Worm (Caenorhabditis elegans) whole organism, L4 larva: Measurements from ENCODE around the gene T13C5.9.

Experiments
- F37D6.2 ChIP-seq: sonication (generic microtip); optimal IDR thresholded peaks from 2 replicates; lab custom pipeline; 2016; ENCODE audit warnings: mild to moderate bottlenecking, missing genetic modification characterization, missing compliant biosample characterization
- R02D3.7 ChIP-seq: fragments of 150-350 bp; sonication (generic microtip); optimal IDR thresholded peaks from 3 replicates; lab custom pipeline; 2014; ENCODE audit warnings: missing biosample characterization, missing genetic modification characterization
- Y48G9A.11 ChIP-seq: fragments of 200-800 bp; sonication (Bioruptor generic); IDR thresholded peaks from 2 replicates; pipeline ENCODE4 v1.3.6; 2022; ENCODE audit warnings: missing genetic modification reagents, missing genetic modification characterization, missing compliant biosample characterization
- ZK546.5 ChIP-seq, 2 experiments: sonication (generic microtip); optimal IDR thresholded peaks; 2 replicates each; lab custom pipeline; 2017; ENCODE audit warnings: missing biosample characterization in 2 of 2, missing genetic modification characterization in 2 of 2
- aha-1 ChIP-seq: fragments of 150-350 bp; peaks from one replicate; lab custom pipeline; 2014; ENCODE audit warnings: missing biosample characterization, missing genetic modification characterization
- ama-1 ChIP-seq: fragments of 150-350 bp; optimal IDR thresholded peaks from 2 replicates; lab custom pipeline; 2014; ENCODE audit warnings: inconsistent platforms, mixed read lengths
- ceh-20 ChIP-seq: fragments of 200-800 bp; sonication (Bioruptor generic); IDR thresholded peaks from 2 replicates; pipeline ENCODE4 v1.3.6; 2022; ENCODE audit warnings: missing genetic modification reagents, missing genetic modification characterization, missing compliant biosample characterization
- ces-1 ChIP-seq: fragments of 150-350 bp; sonication (generic microtip); optimal IDR thresholded peaks from 4 replicates; lab custom pipeline; 2014; ENCODE audit warnings: missing biosample characterization, missing genetic modification reagents, missing genetic modification characterization
- ctbp-1 ChIP-seq: fragments of 200-800 bp; sonication (Bioruptor generic); IDR thresholded peaks from 2 replicates; pipeline ENCODE4 v1.3.6; 2022; ENCODE audit warnings: missing genetic modification reagents, missing genetic modification characterization, missing compliant biosample characterization
- dmd-8 ChIP-seq: fragments of 200-800 bp; sonication (Bioruptor generic); IDR thresholded peaks from 2 replicates; pipeline ENCODE4 v1.3.6; 2022; ENCODE audit warnings: missing genetic modification characterization, missing compliant biosample characterization
- duxl-1 ChIP-seq: sonication (generic microtip); optimal IDR thresholded peaks from 2 replicates; lab custom pipeline; 2016; ENCODE audit warnings: mild to moderate bottlenecking, missing genetic modification characterization, moderate library complexity, missing compliant biosample characterization; ENCODE audit not compliant: poor library complexity
- dve-1 ChIP-seq: sonication (generic microtip); optimal IDR thresholded peaks from 2 replicates; lab custom pipeline; 2017; ENCODE audit warnings: antibody characterized with exemption, mild to moderate bottlenecking, missing genetic modification characterization, missing compliant biosample characterization; ENCODE audit not compliant: insufficient read depth
- fkh-10 ChIP-seq: fragments of 150-350 bp; optimal IDR thresholded peaks from 2 replicates; lab custom pipeline; 2014; ENCODE audit warnings: missing biosample characterization, missing genetic modification reagents, missing genetic modification characterization
- fos-1 ChIP-seq: fragments of 150-350 bp; optimal IDR thresholded peaks from 2 replicates; lab custom pipeline; 2014; ENCODE audit warnings: missing biosample characterization, missing genetic modification characterization
- gei-8 ChIP-seq: fragments of 200-800 bp; sonication (Bioruptor generic); optimal IDR thresholded peaks from 2 replicates; lab custom pipeline; 2018; ENCODE audit warnings: mild to moderate bottlenecking, missing genetic modification characterization, missing compliant biosample characterization
- hif-1 ChIP-seq, 2 experiments: sonication (generic microtip); optimal IDR thresholded peaks; 2 replicates each; lab custom pipeline; 2016 to 2017; ENCODE audit warnings: missing compliant biosample characterization in 2 of 2, missing genetic modification characterization in 2 of 2, missing genetic modification reagents in 2 of 2, missing genotype in 2 of 2, mild to moderate bottlenecking in 1 of 2
- hlh-11 ChIP-seq: fragments of 200-800 bp; sonication (Bioruptor generic); optimal IDR thresholded peaks from 2 replicates; lab custom pipeline; 2018; ENCODE audit warnings: mild to moderate bottlenecking, missing genetic modification characterization, missing compliant biosample characterization
- lin-1 ChIP-seq: fragments of 200-800 bp; sonication (Bioruptor generic); IDR thresholded peaks from 2 replicates; pipeline ENCODE4 v1.3.6; 2022; ENCODE audit warnings: missing genetic modification reagents, missing genetic modification characterization, missing compliant biosample characterization
- lin-15B ChIP-seq: fragments of 150-350 bp; sonication (generic microtip); optimal IDR thresholded peaks from 3 replicates; lab custom pipeline; 2014; ENCODE audit warnings: missing biosample characterization, missing genetic modification characterization
- mdt-29 ChIP-seq: fragments of 200-800 bp; sonication (Bioruptor generic); IDR thresholded peaks from 2 replicates; pipeline ENCODE4 v1.3.6; 2022; ENCODE audit warnings: missing genetic modification reagents, missing genetic modification characterization, missing compliant biosample characterization
- mep-1 ChIP-seq: fragments of 150-350 bp; sonication (generic microtip); optimal IDR thresholded peaks from 3 replicates; lab custom pipeline; 2014; ENCODE audit warnings: missing biosample characterization, missing genetic modification characterization
- nhr-10 ChIP-seq: fragments of 150-350 bp; optimal IDR thresholded peaks from 2 replicates; lab custom pipeline; 2014; ENCODE audit warnings: missing biosample characterization, missing genetic modification characterization
- nhr-25 ChIP-seq: sonication (generic microtip); optimal IDR thresholded peaks from 2 replicates; lab custom pipeline; 2017; ENCODE audit warnings: missing genetic modification characterization, mild to moderate bottlenecking, missing compliant biosample characterization, antibody characterized with exemption, moderate library complexity, borderline replicate concordance; ENCODE audit not compliant: insufficient read depth
- nhr-28 ChIP-seq: fragments of 150-350 bp; optimal IDR thresholded peaks from 2 replicates; lab custom pipeline; 2014; ENCODE audit warnings: missing biosample characterization, missing genetic modification characterization
- nhr-41 ChIP-seq: fragments of 200-800 bp; sonication (Bioruptor generic); IDR thresholded peaks from 2 replicates; pipeline ENCODE4 v1.3.6; 2022; ENCODE audit warnings: missing genetic modification reagents, missing genetic modification characterization, missing compliant biosample characterization
- nhr-42 ChIP-seq: fragments of 200-800 bp; sonication (Bioruptor generic); IDR thresholded peaks from 2 replicates; pipeline ENCODE4 v1.3.6; 2022; ENCODE audit warnings: missing genetic modification characterization, missing compliant biosample characterization
- nhr-76 ChIP-seq: fragments of 150-350 bp; optimal IDR thresholded peaks from 2 replicates; lab custom pipeline; 2014; ENCODE audit warnings: missing biosample characterization, missing genetic modification characterization
- nhr-77 ChIP-seq: fragments of 150-350 bp; optimal IDR thresholded peaks from 2 replicates; lab custom pipeline; 2014; ENCODE audit warnings: missing biosample characterization, missing genetic modification characterization
- pha-4 ChIP-seq, 2 experiments: fragments of 150-350 bp in 1 of 2; fragments of 200-800 bp in 1 of 2; sonication (Bioruptor generic) in 1 of 2; IDR thresholded peaks in 1 of 2; optimal IDR thresholded peaks in 1 of 2; 2 replicates each; pipeline versions ENCODE4 v1.3.6 to Lab custom; 2014 to 2022; ENCODE audit warnings: missing genetic modification characterization in 2 of 2, missing genetic modification reagents in 2 of 2, missing biosample characterization in 1 of 2, missing compliant biosample characterization in 1 of 2
- saeg-2 ChIP-seq: fragments of 200-800 bp; sonication (Bioruptor generic); IDR thresholded peaks from 2 replicates; pipeline ENCODE4 v1.3.6; 2022; ENCODE audit warnings: missing genetic modification reagents, missing genetic modification characterization, missing compliant biosample characterization
- skn-1 ChIP-seq: fragments of 150-350 bp; optimal IDR thresholded peaks from 2 replicates; lab custom pipeline; 2014; ENCODE audit warnings: missing biosample characterization, missing genetic modification characterization
- snpc-1.2 ChIP-seq: fragments of 200-800 bp; sonication (Bioruptor generic); IDR thresholded peaks from 2 replicates; pipeline ENCODE4 v1.3.6; 2022; ENCODE audit warnings: missing genetic modification reagents, missing genetic modification characterization, missing compliant biosample characterization
- spr-1 ChIP-seq: sonication (generic microtip); optimal IDR thresholded peaks from 2 replicates; lab custom pipeline; 2016; ENCODE audit warnings: mild to moderate bottlenecking, missing genetic modification characterization, missing compliant biosample characterization
- spr-3 ChIP-seq: fragments of 200-800 bp; sonication (Bioruptor generic); optimal IDR thresholded peaks from 2 replicates; lab custom pipeline; 2018; ENCODE audit warnings: mild to moderate bottlenecking, missing genetic modification characterization, missing compliant biosample characterization
- tra-1 ChIP-seq: fragments of 200-800 bp; sonication (Bioruptor generic); IDR thresholded peaks from 2 replicates; pipeline ENCODE4 v1.3.6; 2022; ENCODE audit warnings: missing genetic modification reagents, missing genetic modification characterization, missing compliant biosample characterization
- unc-39 ChIP-seq: sonication (generic microtip); optimal IDR thresholded peaks from 2 replicates; lab custom pipeline; 2017; ENCODE audit warnings: missing biosample characterization, missing genetic modification characterization
- unc-62 ChIP-seq, 3 experiments: fragments of 150-350 bp in 1 of 3; sonication (generic microtip); optimal IDR thresholded peaks in 2 of 3; peaks in 1 of 3; 1 replicate in 1 of 3; 2 replicates in 2 of 3; lab custom pipeline; 2014 to 2017; ENCODE audit warnings: missing biosample characterization in 3 of 3, missing genetic modification characterization in 3 of 3, missing genetic modification reagents in 3 of 3, missing genotype in 1 of 3
- vab-7 ChIP-seq: fragments of 200-800 bp; sonication (Bioruptor generic); IDR thresholded peaks from 2 replicates; pipeline ENCODE4 v1.3.6; 2022; ENCODE audit warnings: missing genetic modification reagents, missing genetic modification characterization, missing compliant biosample characterization
- zag-1 ChIP-seq: fragments of 150-350 bp; optimal IDR thresholded peaks from 2 replicates; lab custom pipeline; 2014; ENCODE audit warnings: missing biosample characterization, missing genetic modification characterization
- zfp-2 ChIP-seq: sonication (generic microtip); optimal IDR thresholded peaks from 2 replicates; lab custom pipeline; 2016; ENCODE audit warnings: mild to moderate bottlenecking, missing genetic modification characterization, missing compliant biosample characterization
- zip-2 ChIP-seq: fragments of 150-350 bp; optimal IDR thresholded peaks from 2 replicates; lab custom pipeline; 2014; ENCODE audit warnings: missing biosample characterization, missing genetic modification characterization

T13C5.9 gene

DNA sequence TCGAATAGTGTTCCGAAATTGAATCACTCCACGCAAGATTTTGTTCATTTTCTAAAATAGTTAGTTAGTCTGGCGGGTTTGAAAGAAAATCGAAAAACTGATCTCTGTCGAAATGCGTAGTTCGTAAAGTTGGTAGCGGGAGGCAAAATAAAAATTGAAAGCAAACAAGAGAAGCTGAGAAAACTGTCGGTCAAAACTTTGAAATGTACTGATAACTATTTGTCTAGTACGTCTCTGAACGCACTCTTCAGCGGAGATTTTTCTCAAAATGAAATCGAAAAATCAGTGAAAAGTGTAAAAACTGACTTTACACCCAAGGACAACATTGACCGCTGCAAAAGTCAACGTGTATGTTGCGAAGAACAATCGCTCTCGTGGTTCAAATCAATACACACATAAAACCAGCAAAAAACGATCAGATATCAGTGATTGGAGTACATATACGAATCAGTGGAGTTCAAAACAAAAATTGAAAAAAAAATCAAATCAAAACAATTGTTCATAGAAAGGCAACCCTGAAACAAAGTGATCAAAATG, 14.7 kb downstream of the T13C5.9 start, which contains the start of gene bca-1 (continued):
- TF ChIP-seq mdt-29 (GFP tag; lab: Robert Waterston, UW) (no peak), unc-39 (tag; lab: Kevin White, UChicago) (no peak), ama-1 (lab: Kevin White, UChicago) (peak; percentile 37)

DNA sequence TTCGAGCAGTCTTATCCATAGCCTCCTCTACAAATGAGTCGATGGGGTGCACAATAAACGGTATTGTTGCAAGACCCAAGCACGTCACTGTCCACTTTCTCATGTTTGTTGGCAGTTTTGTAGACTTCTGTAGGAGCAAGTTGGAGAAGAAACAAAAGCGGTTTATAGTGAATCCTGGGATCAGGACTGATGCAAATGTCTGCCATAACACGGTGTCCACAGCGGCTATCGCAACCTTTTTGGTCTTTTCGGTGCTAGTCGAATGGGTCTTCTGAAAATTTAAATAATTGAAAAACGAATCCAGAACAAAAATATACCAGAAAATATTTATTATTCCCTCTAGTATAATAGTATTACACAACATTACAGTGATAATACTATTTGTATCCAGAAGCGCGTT, 15.3 kb downstream of the T13C5.9 start:
- no peak for TF ChIP-seq ceh-20
- TF ChIP-seq nhr-28 (tag; lab: Kevin White, UChicago) = no peak
- TF ChIP-seq zag-1 (tag; lab: Kevin White, UChicago) = no peak
- no peak for TF ChIP-seq lin-1 (GFP tag; lab: Robert Waterston, UW)
- TF ChIP-seq unc-62 (GFP tag; optimal IDR thresholded peaks at IDR 0.05 in 1 of 2; lab: Kevin White, UChicago) = peak in 1 of 2 experiments; percentile 90
- no peak for TF ChIP-seq unc-62 (tag; optimal IDR thresholded peaks at IDR 0.05; lab: Kevin White, UChicago)
- TF ChIP-seq fos-1 (tag; lab: Kevin White, UChicago) = no peak
- TF ChIP-seq, all 104 proteins: peak for 1

DNA sequence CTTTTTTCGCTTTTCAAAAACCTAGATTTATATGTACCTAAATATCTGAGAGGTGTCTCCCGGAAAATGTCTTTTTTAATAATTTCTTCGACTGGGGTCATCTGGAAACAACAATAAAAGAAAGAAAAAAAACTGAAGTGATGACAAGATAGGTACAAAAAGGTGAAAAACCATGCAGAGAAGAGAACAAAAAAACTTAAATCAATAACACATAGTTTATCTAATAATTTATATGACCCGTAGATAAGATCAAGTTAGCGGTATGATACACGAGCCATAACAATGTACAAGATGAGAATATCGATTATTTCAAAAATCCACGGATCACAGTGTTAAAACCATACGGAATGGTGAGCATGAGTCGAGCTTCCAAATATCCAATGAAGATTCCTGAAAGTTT, 16.2 kb downstream of the T13C5.9 start, which contains the start of gene mtp-18:
TSS of gene mtp-18 (minus strand) at position 101 of the 400 bp plus-strand sequence.
- TF ChIP-seq lin-15B (tag; lab: Kevin White, UChicago) = no peak
- TF ChIP-seq unc-62 (GFP tag; optimal IDR thresholded peaks at IDR 0.05 in 1 of 2; lab: Kevin White, UChicago) = peak in 1 of 2 experiments; percentile 12
- TF ChIP-seq unc-62 (tag; optimal IDR thresholded peaks at IDR 0.05; lab: Kevin White, UChicago) = no peak
- no peak for TF ChIP-seq skn-1
- no peak for TF ChIP-seq nhr-10 (tag; lab: Kevin White, UChicago)
- TF ChIP-seq ctbp-1 (GFP tag; lab: Robert Waterston, UW) = no peak
- TF ChIP-seq gei-8 (GFP tag; lab: Kevin White, UChicago) = no peak
- TF ChIP-seq R02D3.7 (tag; lab: Kevin White, UChicago) = no peak

DNA sequence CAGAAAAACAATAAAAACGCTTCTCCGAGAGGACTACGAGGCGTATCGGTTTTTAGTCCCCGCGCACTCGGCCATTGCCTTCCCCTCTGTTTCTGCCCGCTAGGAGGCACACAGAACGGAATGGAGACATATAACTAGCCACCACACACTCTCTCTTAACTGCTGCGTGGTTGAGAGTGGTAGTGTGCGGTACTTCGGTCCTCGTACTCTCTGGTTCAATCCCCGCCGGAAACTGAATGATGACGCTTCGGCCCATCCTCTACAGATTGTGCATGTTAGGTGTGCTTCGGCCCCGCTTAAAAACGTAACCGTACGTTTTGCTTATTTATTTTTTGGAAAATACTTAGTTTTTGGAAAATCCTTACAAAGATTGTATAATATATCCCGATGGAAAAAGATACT, 17.6 kb downstream of the T13C5.9 start, which contains the start of gene T13C5.6:
TSS of gene T13C5.6 (minus strand) at position 1 of the 402 bp plus-strand sequence.
- TF ChIP-seq nhr-42 (GFP tag; lab: Robert Waterston, UW) = peak; percentile 90
- peak; percentile 100 for TF ChIP-seq aha-1
- TF ChIP-seq spr-1 (tag; lab: Kevin White, UChicago) = peak; percentile 93
- TF ChIP-seq zip-2 (tag; lab: Kevin White, UChicago) = peak; percentile 78
- no peak for TF ChIP-seq nhr-76 (tag; lab: Kevin White, UChicago)
- peak; percentile 95 for TF ChIP-seq ctbp-1 (GFP tag; lab: Robert Waterston, UW)
- TF ChIP-seq fkh-10 (GFP tag; lab: Kevin White, UChicago) = peak; percentile 92
- peak; percentile 59 to 93 for TF ChIP-seq hif-1 (tag; optimal IDR thresholded peaks at IDR 0.05; lab: Kevin White, UChicago)
- no peak for TF ChIP-seq unc-39 (tag; lab: Kevin White, UChicago)
- peak; percentile 70 for TF ChIP-seq Y48G9A.11 (GFP tag; lab: Robert Waterston, UW)
- peak in 1 of 2 experiments; percentile 12 for TF ChIP-seq unc-62 (GFP tag; optimal IDR thresholded peaks at IDR 0.05 in 1 of 2; lab: Kevin White, UChicago)
- TF ChIP-seq unc-62 (tag; optimal IDR thresholded peaks at IDR 0.05; lab: Kevin White, UChicago) = no peak
- TF ChIP-seq nhr-28 (tag; lab: Kevin White, UChicago) = peak; percentile 78
- peak; percentile 41 for TF ChIP-seq nhr-10 (tag; lab: Kevin White, UChicago)
- TF ChIP-seq ceh-20 = peak; percentile 94
- TF ChIP-seq lin-15B (tag; lab: Kevin White, UChicago) = no peak
- TF ChIP-seq hlh-11 (tag; lab: Kevin White, UChicago) = peak; percentile 88
- TF ChIP-seq tra-1 = peak; percentile 93
- peak; percentile 91 for TF ChIP-seq saeg-2 (GFP tag; lab: Robert Waterston, UW)
- peak; percentile 92 for TF ChIP-seq pha-4 (GFP tag; IDR thresholded peaks at IDR 0.05; lab: Robert Waterston, UW)
- peak; percentile 9 for TF ChIP-seq pha-4 (tag; optimal IDR thresholded peaks at IDR 0.05; lab: Kevin White, UChicago)
- TF ChIP-seq vab-7 (GFP tag; lab: Robert Waterston, UW) = peak; percentile 75
- peak; percentile 91 for TF ChIP-seq F37D6.2 (tag; lab: Kevin White, UChicago)
- TF ChIP-seq nhr-77 (tag; lab: Kevin White, UChicago) = peak; percentile 80
- TF ChIP-seq dve-1 (tag; lab: Kevin White, UChicago) = peak; percentile 92
- peak; percentile 81 for TF ChIP-seq duxl-1
- peak; percentile 66 for TF ChIP-seq ces-1 (GFP tag; lab: Kevin White, UChicago)
- peak; percentile 63 for TF ChIP-seq snpc-1.2 (GFP tag; lab: Robert Waterston, UW)
- TF ChIP-seq ZK546.5 (tag; optimal IDR thresholded peaks at IDR 0.05; lab: Kevin White, UChicago) = no peak
- TF ChIP-seq spr-3 (GFP tag; lab: Kevin White, UChicago) = peak; percentile 89
- TF ChIP-seq mep-1 (tag; lab: Kevin White, UChicago) = peak; percentile 95
- peak; percentile 43 for TF ChIP-seq zfp-2 (tag; lab: Kevin White, UChicago)
- TF ChIP-seq nhr-25 = peak; percentile 50
- peak; percentile 67; the same call in 1 of the 2 replicates for TF ChIP-seq nhr-41
- TF ChIP-seq dmd-8 = peak; percentile 83; the same call in 1 of the 2 replicates
